Fruit fly (Drosophila melanogaster) whole organism, adult: ENCODE data around the gene Taf10b.
A peak's percentile ranks its signal among the peaks of the same experiment; 100 is the strongest.

Source experiments
- CG11617 ChIP-seq: fragments of 200-800 bp; sonication (Bioruptor generic); optimal IDR thresholded peaks from 2 replicates; lab custom pipeline; 2017; ENCODE audit warnings: mild to moderate bottlenecking, missing biosample characterization, missing genetic modification reagents, missing genetic modification characterization
- CG12768 ChIP-seq: fragments of 200-800 bp; sonication (Bioruptor generic); optimal IDR thresholded peaks from 2 replicates; lab custom pipeline; 2017; ENCODE audit warnings: missing biosample characterization, missing genetic modification characterization, mild to moderate bottlenecking, moderate library complexity, missing genetic modification reagents
- CG14711 ChIP-seq: fragments of 200-800 bp; sonication (Bioruptor generic); optimal IDR thresholded peaks from 2 replicates; lab custom pipeline; 2018; ENCODE audit warnings: missing biosample characterization, mild to moderate bottlenecking, missing genetic modification characterization, moderate library complexity
- CG1620 ChIP-seq: fragments of 200-800 bp; sonication (Bioruptor generic); optimal IDR thresholded peaks from 2 replicates; lab custom pipeline; 2016; ENCODE audit warnings: missing biosample characterization, missing genetic modification characterization
- CG33017 ChIP-seq: fragments of 200-800 bp; sonication (Bioruptor generic); optimal IDR thresholded peaks from 2 replicates; lab custom pipeline; 2018; ENCODE audit warnings: missing biosample characterization, mild to moderate bottlenecking, missing genetic modification characterization, moderate library complexity
- CG5204 ChIP-seq: fragments of 200-800 bp; sonication (Bioruptor generic); optimal IDR thresholded peaks from 2 replicates; lab custom pipeline; 2016; ENCODE audit warnings: missing biosample characterization, missing genetic modification characterization
- CG7045 ChIP-seq: fragments of 200-800 bp; sonication (Bioruptor generic); optimal IDR thresholded peaks from 2 replicates; lab custom pipeline; 2017; ENCODE audit warnings: missing biosample characterization, mild to moderate bottlenecking, missing genetic modification characterization
- CG7101 ChIP-seq: fragments of 200-800 bp; sonication (Bioruptor generic); optimal IDR thresholded peaks from 2 replicates; lab custom pipeline; 2018; ENCODE audit warnings: missing biosample characterization, mild to moderate bottlenecking, missing genetic modification characterization, moderate library complexity
- Clk ChIP-seq: fragments of 200-800 bp; sonication (Bioruptor generic); optimal IDR thresholded peaks from 2 replicates; lab custom pipeline; 2017; ENCODE audit warnings: missing biosample characterization, missing genetic modification characterization
- Crg-1 ChIP-seq: fragments of 200-800 bp; sonication (Bioruptor generic); optimal IDR thresholded peaks from 2 replicates; lab custom pipeline; 2016; ENCODE audit warnings: missing biosample characterization, missing genetic modification characterization
- Hr96 ChIP-seq: fragments of 200-800 bp; sonication (Bioruptor generic); optimal IDR thresholded peaks from 2 replicates; lab custom pipeline; 2016; ENCODE audit warnings: missing biosample characterization, missing genetic modification characterization
- Mnt ChIP-seq: fragments of 200-800 bp; sonication (Bioruptor generic); optimal IDR thresholded peaks from 2 replicates; lab custom pipeline; 2016; ENCODE audit warnings: missing biosample characterization, mild to moderate bottlenecking, missing genetic modification characterization
- bab1 ChIP-seq: fragments of 200-800 bp; sonication (Bioruptor generic); optimal IDR thresholded peaks from 3 replicates; lab custom pipeline; 2019; ENCODE audit warnings: missing biosample characterization, mild to moderate bottlenecking, missing genetic modification characterization, moderate library complexity
- cic ChIP-seq: fragments of 200-800 bp; sonication (Bioruptor generic); optimal IDR thresholded peaks from 2 replicates; lab custom pipeline; 2017; ENCODE audit warnings: missing biosample characterization, mild to moderate bottlenecking, missing genetic modification characterization, moderate library complexity
- cnc ChIP-seq, 2 experiments: fragments of >200 bp; optimal IDR thresholded peaks; 2 replicates each; lab custom pipeline; 2017
- kay ChIP-seq: fragments of 200-800 bp; sonication (Bioruptor generic); peaks from one replicate; lab custom pipeline; 2016; ENCODE audit warnings: missing biosample characterization, missing genetic modification characterization, borderline replicate concordance
- ovo ChIP-seq: fragments of 200-800 bp; sonication (Bioruptor generic); optimal IDR thresholded peaks from 2 replicates; lab custom pipeline; 2016; ENCODE audit warnings: missing biosample characterization, missing genetic modification characterization
- pad ChIP-seq: fragments of 200-800 bp; sonication (Bioruptor generic); optimal IDR thresholded peaks from 3 replicates; lab custom pipeline; 2017; ENCODE audit warnings: missing biosample characterization, missing genetic modification characterization, mild to moderate bottlenecking, moderate library complexity, missing genetic modification reagents
- tj ChIP-seq: fragments of 200-800 bp; sonication (Bioruptor generic); optimal IDR thresholded peaks from 3 replicates; lab custom pipeline; 2017; ENCODE audit warnings: missing biosample characterization, mild to moderate bottlenecking, missing genetic modification characterization, moderate library complexity
- toe ChIP-seq: fragments of 200-800 bp; sonication (Bioruptor generic); optimal IDR thresholded peaks from 2 replicates; lab custom pipeline; 2016; ENCODE audit warnings: missing biosample characterization, missing genetic modification characterization

Gene Taf10b

dm6 chr2L:2739820-2740230 lies 27.8 kb downstream of the Taf10b start, which contains the start of gene Hrs:
TSS of gene Hrs (plus strand) at chr2L:2739986.
- TF ChIP-seq pad (GFP tag; lab: Kevin White, UChicago) (no peak), CG14711 (tag; lab: Kevin White, UChicago) (peak; percentile 14), CG12768 (GFP tag; lab: Kevin White, UChicago) (no peak), cic (GFP tag; lab: Kevin White, UChicago) (peak; percentile 42), CG7045 (GFP tag; lab: Kevin White, UChicago) (no peak), kay (no peak), ovo (no peak), Clk (no peak), CG33017 (tag; lab: Kevin White, UChicago) (no peak), Crg-1 (GFP tag; lab: Kevin White, UChicago) (no peak), CG5204 (GFP tag; lab: Kevin White, UChicago) (no peak), bab1 (peak; percentile 22), CG7101 (no peak), tj (GFP tag; lab: Kevin White, UChicago) (peak; percentile 42), Mnt (GFP tag; lab: Kevin White, UChicago) (peak; percentile 6), Hr96 (GFP tag; lab: Kevin White, UChicago) (no peak)

- TF ChIP-seq CG12768 (GFP tag; lab: Kevin White, UChicago) (no peak), CG14711 (tag; lab: Kevin White, UChicago) (no peak), Mnt (GFP tag; lab: Kevin White, UChicago) (no peak), CG1620 (no peak), bab1 (no peak), CG33017 (tag; lab: Kevin White, UChicago) (no peak), toe (GFP tag; lab: Kevin White, UChicago) (no peak), cnc (optimal IDR thresholded peaks at IDR 0.05; lab: Kevin White, UChicago) (no peak), Clk (no peak), CG5204 (GFP tag; lab: Kevin White, UChicago) (no peak), CG7101 (no peak), cic (GFP tag; lab: Kevin White, UChicago) (no peak), CG11617 (GFP tag; lab: Kevin White, UChicago) (no peak), tj (GFP tag; lab: Kevin White, UChicago) (no peak), Hr96 (GFP tag; lab: Kevin White, UChicago) (no peak), CG7045 (GFP tag; lab: Kevin White, UChicago) (no peak), Crg-1 (GFP tag; lab: Kevin White, UChicago) (no peak), pad (GFP tag; lab: Kevin White, UChicago) (no peak), kay (no peak)
These were observed 30.1 kb downstream of the Taf10b start for dm6 chr2L:2737561-2737960.

- TF ChIP-seq Clk: no peak
- no peak for TF ChIP-seq ovo
- TF ChIP-seq bab1: no peak
- TF ChIP-seq CG12768 (GFP tag; lab: Kevin White, UChicago): no peak
- peak; percentile 32 for TF ChIP-seq tj (GFP tag; lab: Kevin White, UChicago)
- TF ChIP-seq CG5204 (GFP tag; lab: Kevin White, UChicago): no peak
These were observed 32.1 kb downstream of the Taf10b start for dm6 chr2L:2735539-2735938.

dm6 chr2L:2734946-2735345 lies 32.7 kb downstream of the Taf10b start:
- TF ChIP-seq pad (GFP tag; lab: Kevin White, UChicago) (no peak), CG12768 (GFP tag; lab: Kevin White, UChicago) (peak; percentile 0), CG1620 (peak; percentile 11)

dm6 chr2L:2734215-2734614 lies 33.4 kb downstream of the Taf10b start:
- no peak for TF ChIP-seq ovo
- peak; percentile 42 for TF ChIP-seq tj (GFP tag; lab: Kevin White, UChicago)
- TF ChIP-seq CG5204 (GFP tag; lab: Kevin White, UChicago): no peak
- TF ChIP-seq CG7101: peak; percentile 65
- peak; percentile 34 for TF ChIP-seq toe (GFP tag; lab: Kevin White, UChicago)
- TF ChIP-seq Mnt (GFP tag; lab: Kevin White, UChicago): no peak
- peak; percentile 61 for TF ChIP-seq pad (GFP tag; lab: Kevin White, UChicago)
- TF ChIP-seq CG33017 (tag; lab: Kevin White, UChicago): no peak
- TF ChIP-seq cic (GFP tag; lab: Kevin White, UChicago): no peak
- TF ChIP-seq CG1620: peak; percentile 38
- peak; percentile 52 for TF ChIP-seq CG7045 (GFP tag; lab: Kevin White, UChicago)
- peak; percentile 48 for TF ChIP-seq Crg-1 (GFP tag; lab: Kevin White, UChicago)
- TF ChIP-seq kay: peak; percentile 25
- TF ChIP-seq bab1: peak; percentile 90
- peak; percentile 9 for TF ChIP-seq Hr96 (GFP tag; lab: Kevin White, UChicago)
- TF ChIP-seq CG12768 (GFP tag; lab: Kevin White, UChicago): no peak
- no peak for TF ChIP-seq Clk
- TF ChIP-seq CG14711 (tag; lab: Kevin White, UChicago): peak; percentile 60
- TF ChIP-seq CG11617 (GFP tag; lab: Kevin White, UChicago): peak; percentile 47
- no peak for TF ChIP-seq cnc (optimal IDR thresholded peaks at IDR 0.05; lab: Kevin White, UChicago)

- TF ChIP-seq CG5204 (GFP tag; lab: Kevin White, UChicago): no peak
- TF ChIP-seq tj (GFP tag; lab: Kevin White, UChicago): peak; percentile 92
These were observed 35.4 kb downstream of the Taf10b start for dm6 chr2L:2732139-2732830.
